Fruit fly (Drosophila melanogaster) whole organism, prepupa: Measurements from ENCODE around the gene tara.

ENCODE experiments used
- Blimp-1 ChIP-seq: fragments of 200-800 bp; sonication (Bioruptor generic); optimal IDR thresholded peaks from 3 replicates; lab custom pipeline; 2017; ENCODE audit warnings: missing biosample characterization, missing genetic modification characterization, mild to moderate bottlenecking, moderate library complexity, missing genetic modification reagents
- CG32006 ChIP-seq: fragments of 200-800 bp; sonication (Bioruptor generic); optimal IDR thresholded peaks from 3 replicates; lab custom pipeline; 2017; ENCODE audit warnings: missing biosample characterization, mild to moderate bottlenecking, missing genetic modification characterization
- CG6163 ChIP-seq: fragments of 200-800 bp; sonication (Bioruptor generic); IDR thresholded peaks from 3 replicates; pipeline ENCODE4 v1.3.6; 2022; ENCODE audit warnings: missing biosample characterization, missing genetic modification characterization
- CG7368 ChIP-seq: fragments of 200-800 bp; sonication (Bioruptor generic); optimal IDR thresholded peaks from 3 replicates; lab custom pipeline; 2016; ENCODE audit warnings: missing biosample characterization, missing genetic modification characterization
- CG8119 ChIP-seq: fragments of 200-800 bp; sonication (Bioruptor generic); IDR thresholded peaks from 3 replicates; pipeline ENCODE4 v1.3.6; 2022; ENCODE audit warnings: missing biosample characterization, missing genetic modification characterization
- Hr38 ChIP-seq: sonication (Bioruptor generic); optimal IDR thresholded peaks from 2 replicates; lab custom pipeline; 2016; ENCODE audit warnings: missing biosample characterization, missing genetic modification characterization
- Hr39 ChIP-seq: fragments of 200-800 bp; sonication (Bioruptor generic); optimal IDR thresholded peaks from 2 replicates; lab custom pipeline; 2016; ENCODE audit warnings: missing biosample characterization, missing genetic modification characterization
- OdsH ChIP-seq: fragments of 200-800 bp; sonication (Bioruptor generic); optimal IDR thresholded peaks from 3 replicates; lab custom pipeline; 2016; ENCODE audit warnings: missing biosample characterization, missing genetic modification characterization
- Sox102F ChIP-seq: fragments of 200-800 bp; sonication (Bioruptor generic); optimal IDR thresholded peaks from 2 replicates; lab custom pipeline; 2016; ENCODE audit warnings: missing biosample characterization, mild to moderate bottlenecking, missing genetic modification characterization
- eg ChIP-seq: fragments of 200-800 bp; sonication (Bioruptor generic); IDR thresholded peaks from 3 replicates; pipeline ENCODE4 v1.3.6; 2022; ENCODE audit warnings: missing biosample characterization, missing genetic modification characterization
- fd85E ChIP-seq: fragments of 200-800 bp; sonication (Bioruptor generic); optimal IDR thresholded peaks from 3 replicates; lab custom pipeline; 2016; ENCODE audit warnings: missing biosample characterization, missing genetic modification characterization
- ss ChIP-seq, 2 experiments: fragments of 200-800 bp; sonication (Bioruptor generic); optimal IDR thresholded peaks; 2 replicates in 1 of 2; 3 replicates in 1 of 2; lab custom pipeline; 2017 to 2018; ENCODE audit warnings: mild to moderate bottlenecking in 2 of 2, missing biosample characterization in 2 of 2, missing genetic modification characterization in 2 of 2, moderate library complexity in 1 of 2

dm6 chr3R:16211883-16212540, 13.4 kb upstream of the tara start:
- no peak for TF ChIP-seq Hr38 (GFP tag; lab: Kevin White, UChicago)
- no peak for TF ChIP-seq CG8119 (GFP tag; lab: Robert Waterston, UW)
- no peak for TF ChIP-seq ss (GFP tag; optimal IDR thresholded peaks at IDR 0.05; lab: Kevin White, UChicago)
- TF ChIP-seq CG6163 (GFP tag; lab: Robert Waterston, UW): peak; percentile 48; the same call in 1 of the 3 replicates
- no peak for TF ChIP-seq Hr39 (GFP tag; lab: Kevin White, UChicago)
- no peak for TF ChIP-seq eg (GFP tag; lab: Robert Waterston, UW)
- TF ChIP-seq Sox102F (GFP tag; lab: Kevin White, UChicago): peak; percentile 7
- peak; percentile 36 for TF ChIP-seq Blimp-1 (GFP tag; lab: Kevin White, UChicago)
- no peak for TF ChIP-seq CG7368 (GFP tag; lab: Kevin White, UChicago)
- no peak for TF ChIP-seq OdsH (GFP tag; lab: Kevin White, UChicago)
- TF ChIP-seq CG32006 (GFP tag; lab: Kevin White, UChicago): no peak
- no peak for TF ChIP-seq fd85E
